Worm (Caenorhabditis elegans) whole organism, L4 larva: ENCODE data around the gene lir-2.
A peak's percentile ranks its signal among the peaks of the same experiment; 100 is the strongest.

ENCODE experiments used
- F26F4.8 ChIP-seq: fragments of 200-800 bp; sonication (Bioruptor generic); conservative IDR thresholded peaks from 2 replicates; pipeline ENCODE4 v1.3.6; 2022; ENCODE audit warnings: missing genetic modification characterization, missing compliant biosample characterization
- F44E2.7 ChIP-seq: fragments of 200-800 bp; sonication (Bioruptor generic); IDR thresholded peaks from 2 replicates; pipeline ENCODE4 v2.1.2; 2022; ENCODE audit warnings: missing genetic modification characterization, missing compliant biosample characterization
- F49E8.2 ChIP-seq: sonication (generic microtip); optimal IDR thresholded peaks from 2 replicates; lab custom pipeline; 2016; ENCODE audit warnings: missing compliant biosample characterization, mild to moderate bottlenecking, missing genetic modification characterization, borderline replicate concordance
- T20F7.1 ChIP-seq: fragments of 200-800 bp; sonication (Bioruptor generic); optimal IDR thresholded peaks from 2 replicates; lab custom pipeline; 2018; ENCODE audit warnings: mild to moderate bottlenecking, missing genetic modification characterization, missing compliant biosample characterization
- T26A8.4 ChIP-seq: fragments of 200-800 bp; sonication (Bioruptor generic); IDR thresholded peaks from 2 replicates; pipeline ENCODE4 v1.3.6; 2022; ENCODE audit warnings: missing genetic modification characterization, missing compliant biosample characterization
- Y5F2A.4 ChIP-seq: fragments of 200-800 bp; sonication (Bioruptor generic); optimal IDR thresholded peaks from 2 replicates; lab custom pipeline; 2018; ENCODE audit warnings: mild to moderate bottlenecking, missing genetic modification characterization, missing compliant biosample characterization
- Y75B8A.6 ChIP-seq: fragments of 200-800 bp; sonication (Bioruptor generic); IDR thresholded peaks from 2 replicates; pipeline ENCODE4 v1.3.6; 2022; ENCODE audit warnings: missing genetic modification reagents, missing genetic modification characterization, missing compliant biosample characterization
- ceh-28 ChIP-seq: fragments of 150-350 bp; optimal IDR thresholded peaks from 2 replicates; lab custom pipeline; 2014; ENCODE audit warnings: missing biosample characterization, missing genetic modification reagents, missing genetic modification characterization
- ces-1 ChIP-seq: fragments of 150-350 bp; sonication (generic microtip); optimal IDR thresholded peaks from 4 replicates; lab custom pipeline; 2014; ENCODE audit warnings: missing biosample characterization, missing genetic modification reagents, missing genetic modification characterization
- cey-2 ChIP-seq: sonication (generic microtip); optimal IDR thresholded peaks from 3 replicates; lab custom pipeline; 2017; ENCODE audit warnings: missing genetic modification characterization, mild to moderate bottlenecking, missing compliant biosample characterization, antibody characterized with exemption, borderline replicate concordance; ENCODE audit not compliant: insufficient read depth
- ctbp-1 ChIP-seq: fragments of 200-800 bp; sonication (Bioruptor generic); IDR thresholded peaks from 2 replicates; pipeline ENCODE4 v1.3.6; 2022; ENCODE audit warnings: missing genetic modification reagents, missing genetic modification characterization, missing compliant biosample characterization
- daf-16 ChIP-seq, 3 experiments: sonication (generic microtip); optimal IDR thresholded peaks; 2 replicates each; lab custom pipeline; 2016 to 2017; ENCODE audit warnings: missing genetic modification characterization in 3 of 3, missing genetic modification reagents in 3 of 3, mild to moderate bottlenecking in 2 of 3, missing compliant biosample characterization in 2 of 3, missing biosample characterization in 1 of 3, moderate library complexity in 1 of 3
- dmd-8 ChIP-seq: fragments of 200-800 bp; sonication (Bioruptor generic); IDR thresholded peaks from 2 replicates; pipeline ENCODE4 v1.3.6; 2022; ENCODE audit warnings: missing genetic modification characterization, missing compliant biosample characterization
- dpl-1 ChIP-seq: fragments of 150-350 bp; optimal IDR thresholded peaks from 2 replicates; lab custom pipeline; 2014; ENCODE audit warnings: missing biosample characterization, missing genetic modification reagents, missing genetic modification characterization
- duxl-1 ChIP-seq: sonication (generic microtip); optimal IDR thresholded peaks from 2 replicates; lab custom pipeline; 2016; ENCODE audit warnings: mild to moderate bottlenecking, missing genetic modification characterization, moderate library complexity, missing compliant biosample characterization; ENCODE audit not compliant: poor library complexity
- dve-1 ChIP-seq: sonication (generic microtip); optimal IDR thresholded peaks from 2 replicates; lab custom pipeline; 2017; ENCODE audit warnings: antibody characterized with exemption, mild to moderate bottlenecking, missing genetic modification characterization, missing compliant biosample characterization; ENCODE audit not compliant: insufficient read depth
- egl-43 ChIP-seq: fragments of 200-800 bp; sonication (Bioruptor generic); IDR thresholded peaks from 2 replicates; pipeline ENCODE4 v1.3.6; 2022; ENCODE audit warnings: missing genetic modification reagents, missing genetic modification characterization, missing compliant biosample characterization
- hlh-11 ChIP-seq: fragments of 200-800 bp; sonication (Bioruptor generic); optimal IDR thresholded peaks from 2 replicates; lab custom pipeline; 2018; ENCODE audit warnings: mild to moderate bottlenecking, missing genetic modification characterization, missing compliant biosample characterization
- hlh-30 ChIP-seq: sonication (generic microtip); optimal IDR thresholded peaks from 2 replicates; lab custom pipeline; 2017; ENCODE audit warnings: antibody characterized with exemption, mild to moderate bottlenecking, missing genetic modification characterization, missing compliant biosample characterization; ENCODE audit not compliant: insufficient read depth
- lin-1 ChIP-seq: fragments of 200-800 bp; sonication (Bioruptor generic); IDR thresholded peaks from 2 replicates; pipeline ENCODE4 v1.3.6; 2022; ENCODE audit warnings: missing genetic modification reagents, missing genetic modification characterization, missing compliant biosample characterization
- lin-39 ChIP-seq: fragments of 150-350 bp; optimal IDR thresholded peaks from 2 replicates; lab custom pipeline; 2014; ENCODE audit warnings: missing biosample characterization, missing genetic modification reagents, missing genetic modification characterization
- lsy-2 ChIP-seq, 2 experiments: fragments of 150-350 bp in 1 of 2; sonication (generic microtip) in 1 of 2; optimal IDR thresholded peaks; 2 replicates each; lab custom pipeline; 2014 to 2017; ENCODE audit warnings: missing biosample characterization in 2 of 2, missing genetic modification characterization in 2 of 2
- madf-5 ChIP-seq, 2 experiments: fragments of 200-800 bp; sonication (Bioruptor generic); IDR thresholded peaks; 2 replicates each; pipeline ENCODE4 v1.3.6; 2022; ENCODE audit warnings: missing compliant biosample characterization in 2 of 2, missing genetic modification characterization in 2 of 2
- mdl-1 ChIP-seq, 2 experiments: fragments of 150-350 bp in 1 of 2; sonication (generic microtip) in 1 of 2; optimal IDR thresholded peaks; 2 replicates each; lab custom pipeline; 2014 to 2017; ENCODE audit warnings: missing biosample characterization in 2 of 2, missing genetic modification characterization in 2 of 2
- mep-1 ChIP-seq: fragments of 150-350 bp; sonication (generic microtip); optimal IDR thresholded peaks from 3 replicates; lab custom pipeline; 2014; ENCODE audit warnings: missing biosample characterization, missing genetic modification characterization
- mes-2 ChIP-seq: sonication (generic microtip); optimal IDR thresholded peaks from 2 replicates; lab custom pipeline; 2016; ENCODE audit warnings: missing genotype, mild to moderate bottlenecking, missing genetic modification characterization, missing compliant biosample characterization; ENCODE audit not compliant: poor library complexity, severe bottlenecking
- mxl-2 ChIP-seq: fragments of 200-800 bp; sonication (Bioruptor generic); conservative IDR thresholded peaks from 2 replicates; pipeline ENCODE4 v1.3.6; 2022; ENCODE audit warnings: missing genetic modification reagents, missing genetic modification characterization, missing compliant biosample characterization
- mxl-3 ChIP-seq: fragments of 200-800 bp; sonication (Bioruptor generic); optimal IDR thresholded peaks from 2 replicates; lab custom pipeline; 2018; ENCODE audit warnings: mild to moderate bottlenecking, missing genetic modification characterization, missing compliant biosample characterization
- nhr-25 ChIP-seq: sonication (generic microtip); optimal IDR thresholded peaks from 2 replicates; lab custom pipeline; 2017; ENCODE audit warnings: missing genetic modification characterization, mild to moderate bottlenecking, missing compliant biosample characterization, antibody characterized with exemption, moderate library complexity, borderline replicate concordance; ENCODE audit not compliant: insufficient read depth
- nhr-42 ChIP-seq: fragments of 200-800 bp; sonication (Bioruptor generic); IDR thresholded peaks from 2 replicates; pipeline ENCODE4 v1.3.6; 2022; ENCODE audit warnings: missing genetic modification characterization, missing compliant biosample characterization
- nhr-48 ChIP-seq: sonication (generic microtip); optimal IDR thresholded peaks from 2 replicates; lab custom pipeline; 2016; ENCODE audit warnings: mild to moderate bottlenecking, missing genetic modification characterization, missing compliant biosample characterization
- nhr-6 ChIP-seq: fragments of 150-350 bp; optimal IDR thresholded peaks from 2 replicates; lab custom pipeline; 2014; ENCODE audit warnings: missing biosample characterization, missing genetic modification characterization
- nhr-76 ChIP-seq: fragments of 150-350 bp; optimal IDR thresholded peaks from 2 replicates; lab custom pipeline; 2014; ENCODE audit warnings: missing biosample characterization, missing genetic modification characterization
- pha-4 ChIP-seq, 2 experiments: fragments of 150-350 bp in 1 of 2; fragments of 200-800 bp in 1 of 2; sonication (Bioruptor generic) in 1 of 2; IDR thresholded peaks in 1 of 2; optimal IDR thresholded peaks in 1 of 2; 2 replicates each; pipeline versions ENCODE4 v1.3.6 to Lab custom; 2014 to 2022; ENCODE audit warnings: missing genetic modification characterization in 2 of 2, missing genetic modification reagents in 2 of 2, missing biosample characterization in 1 of 2, missing compliant biosample characterization in 1 of 2
- php-3 ChIP-seq: fragments of 200-800 bp; sonication (Bioruptor generic); IDR thresholded peaks from 2 replicates; pipeline ENCODE4 v1.3.6; 2022; ENCODE audit warnings: missing genetic modification reagents, missing genetic modification characterization, missing compliant biosample characterization
- rbr-2 ChIP-seq: sonication (generic microtip); optimal IDR thresholded peaks from 2 replicates; lab custom pipeline; 2016; ENCODE audit warnings: missing genotype, missing genetic modification characterization, missing compliant biosample characterization
- saeg-2 ChIP-seq: fragments of 200-800 bp; sonication (Bioruptor generic); IDR thresholded peaks from 2 replicates; pipeline ENCODE4 v1.3.6; 2022; ENCODE audit warnings: missing genetic modification reagents, missing genetic modification characterization, missing compliant biosample characterization
- set-16 ChIP-seq: fragments of 200-800 bp; sonication (Bioruptor generic); IDR thresholded peaks from 2 replicates; pipeline ENCODE4 v1.3.6; 2022; ENCODE audit warnings: missing genetic modification reagents, missing genetic modification characterization, missing compliant biosample characterization
- snpc-4 ChIP-seq: fragments of 150-350 bp; optimal IDR thresholded peaks from 2 replicates; lab custom pipeline; 2014; ENCODE audit warnings: missing biosample characterization, missing genetic modification characterization
- spr-1 ChIP-seq: sonication (generic microtip); optimal IDR thresholded peaks from 2 replicates; lab custom pipeline; 2016; ENCODE audit warnings: mild to moderate bottlenecking, missing genetic modification characterization, missing compliant biosample characterization
- spr-3 ChIP-seq: fragments of 200-800 bp; sonication (Bioruptor generic); optimal IDR thresholded peaks from 2 replicates; lab custom pipeline; 2018; ENCODE audit warnings: mild to moderate bottlenecking, missing genetic modification characterization, missing compliant biosample characterization
- tra-1 ChIP-seq: fragments of 200-800 bp; sonication (Bioruptor generic); IDR thresholded peaks from 2 replicates; pipeline ENCODE4 v1.3.6; 2022; ENCODE audit warnings: missing genetic modification reagents, missing genetic modification characterization, missing compliant biosample characterization
- unc-130 ChIP-seq: sonication (generic microtip); optimal IDR thresholded peaks from 2 replicates; lab custom pipeline; 2016; ENCODE audit warnings: missing genetic modification reagents, missing genetic modification characterization, missing compliant biosample characterization
- unc-39 ChIP-seq: sonication (generic microtip); optimal IDR thresholded peaks from 2 replicates; lab custom pipeline; 2017; ENCODE audit warnings: missing biosample characterization, missing genetic modification characterization
- unc-62 ChIP-seq, 3 experiments: fragments of 150-350 bp in 1 of 3; sonication (generic microtip); optimal IDR thresholded peaks in 2 of 3; peaks in 1 of 3; 1 replicate in 1 of 3; 2 replicates in 2 of 3; lab custom pipeline; 2014 to 2017; ENCODE audit warnings: missing biosample characterization in 3 of 3, missing genetic modification characterization in 3 of 3, missing genetic modification reagents in 3 of 3, missing genotype in 1 of 3
- zag-1 ChIP-seq: fragments of 150-350 bp; optimal IDR thresholded peaks from 2 replicates; lab custom pipeline; 2014; ENCODE audit warnings: missing biosample characterization, missing genetic modification characterization
- zip-11 ChIP-seq: fragments of 200-800 bp; sonication (Bioruptor generic); IDR thresholded peaks from 2 replicates; pipeline ENCODE4 v1.3.6; 2022; ENCODE audit warnings: missing genetic modification characterization, missing compliant biosample characterization
- zip-2 ChIP-seq: fragments of 150-350 bp; optimal IDR thresholded peaks from 2 replicates; lab custom pipeline; 2014; ENCODE audit warnings: missing biosample characterization, missing genetic modification characterization

lir-2 gene

DNA sequence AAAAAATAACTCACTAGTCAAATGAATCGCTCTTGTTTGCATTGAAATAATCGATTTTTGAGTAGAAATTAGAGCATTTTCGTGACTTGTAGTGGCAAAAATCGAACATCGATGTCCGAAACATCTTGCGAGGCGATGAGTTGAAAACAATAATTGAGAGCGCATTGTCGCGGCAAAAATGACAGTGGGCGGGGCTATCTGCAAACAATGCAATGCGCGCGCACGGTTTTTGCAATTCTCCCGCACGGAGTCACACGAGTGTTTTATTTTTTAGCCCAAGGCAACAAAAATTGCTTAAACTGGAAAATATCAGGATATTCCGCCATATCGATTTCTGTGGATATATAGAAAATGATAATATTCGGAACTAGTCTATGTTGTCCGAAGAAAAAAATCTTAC is 41.5 kb downstream of the lir-2 start, which contains the start of gene B0495.9 (continued):
- TF ChIP-seq set-16 (GFP tag; lab: Robert Waterston, UW), result no peak
- TF ChIP-seq hlh-30, result no peak
- TF ChIP-seq mdl-1 (tag; optimal IDR thresholded peaks at IDR 0.05; lab: Kevin White, UChicago), result no peak
- TF ChIP-seq nhr-42, result no peak
- TF ChIP-seq ctbp-1, result peak; percentile 51; the same call in 1 of the 2 replicates
- TF ChIP-seq zip-11, result no peak
- no peak for TF ChIP-seq F26F4.8 (GFP tag; lab: Robert Waterston, UW)
- TF ChIP-seq pha-4 (GFP tag; IDR thresholded peaks at IDR 0.05; lab: Robert Waterston, UW), result no peak
- TF ChIP-seq pha-4 (tag; optimal IDR thresholded peaks at IDR 0.05; lab: Kevin White, UChicago), result no peak
- no peak for TF ChIP-seq T20F7.1 (GFP tag; lab: Kevin White, UChicago)
- peak in 1 of 2 experiments; percentile 21 for TF ChIP-seq unc-62 (GFP tag; optimal IDR thresholded peaks at IDR 0.05 in 1 of 2; lab: Kevin White, UChicago)
- TF ChIP-seq unc-62 (tag; optimal IDR thresholded peaks at IDR 0.05; lab: Kevin White, UChicago), result no peak
- peak; percentile 43 for TF ChIP-seq dpl-1 (GFP tag; lab: Kevin White, UChicago)
- TF ChIP-seq ces-1, result no peak
- no peak for TF ChIP-seq daf-16 (GFP tag; optimal IDR thresholded peaks at IDR 0.05; lab: Kevin White, UChicago)
- no peak for TF ChIP-seq daf-16 (tag; optimal IDR thresholded peaks at IDR 0.05; lab: Kevin White, UChicago)
- TF ChIP-seq zag-1 (tag; lab: Kevin White, UChicago), result no peak
- peak; percentile 48 for TF ChIP-seq spr-1
- peak; percentile 92 for TF ChIP-seq mes-2 (tag; lab: Kevin White, UChicago)
- TF ChIP-seq dmd-8 (GFP tag; lab: Robert Waterston, UW), result no peak
- TF ChIP-seq php-3 (GFP tag; lab: Robert Waterston, UW), result 0 out of 2 replicates have a peak, but pooled peaks have one; percentile 15
- TF ChIP-seq unc-130, result peak; percentile 65
- TF ChIP-seq F44E2.7 (GFP tag; lab: Robert Waterston, UW), result no peak
- TF ChIP-seq duxl-1, result no peak
- no peak for TF ChIP-seq Y5F2A.4 (GFP tag; lab: Kevin White, UChicago)
- no peak for TF ChIP-seq F49E8.2 (tag; lab: Kevin White, UChicago)
- TF ChIP-seq nhr-76, result no peak
- TF ChIP-seq hlh-11 (tag; lab: Kevin White, UChicago), result peak; percentile 43
- no peak for TF ChIP-seq lin-1
- TF ChIP-seq nhr-48 (tag; lab: Kevin White, UChicago), result no peak
- no peak for TF ChIP-seq zip-2 (tag; lab: Kevin White, UChicago)
- TF ChIP-seq cey-2 (tag; lab: Kevin White, UChicago), result no peak
- peak; percentile 21 for TF ChIP-seq nhr-6 (tag; lab: Kevin White, UChicago)
- no peak for TF ChIP-seq unc-39
- TF ChIP-seq madf-5 (GFP tag; IDR thresholded peaks at IDR 0.05; lab: Robert Waterston, UW), result no peak
- no peak for TF ChIP-seq spr-3
- TF ChIP-seq snpc-4 (tag; lab: Kevin White, UChicago), result no peak
- TF ChIP-seq T26A8.4 (GFP tag; lab: Robert Waterston, UW), result peak; percentile 47; the same call in 1 of the 2 replicates
- TF ChIP-seq lsy-2 (tag; optimal IDR thresholded peaks at IDR 0.05; lab: Kevin White, UChicago), result peak in 1 of 2 experiments; percentile 52
- no peak for TF ChIP-seq lin-39 (tag; lab: Kevin White, UChicago)
- no peak for TF ChIP-seq nhr-25 (tag; lab: Kevin White, UChicago)
- no peak for TF ChIP-seq ceh-28 (tag; lab: Kevin White, UChicago)
- TF ChIP-seq dve-1 (tag; lab: Kevin White, UChicago), result no peak
- TF ChIP-seq rbr-2 (tag; lab: Kevin White, UChicago), result peak; percentile 37
- TF ChIP-seq mxl-2 (GFP tag; lab: Robert Waterston, UW), result no peak
- no peak for TF ChIP-seq saeg-2 (GFP tag; lab: Robert Waterston, UW)
- TF ChIP-seq egl-43 (GFP tag; lab: Robert Waterston, UW), result no peak
- TF ChIP-seq Y75B8A.6 (GFP tag; lab: Robert Waterston, UW), result no peak
- TF ChIP-seq tra-1, result 0 out of 2 replicates have a peak, but pooled peaks have one; percentile 19
- peak; percentile 49 for TF ChIP-seq mep-1 (tag; lab: Kevin White, UChicago)
- TF ChIP-seq mxl-3 (GFP tag; lab: Kevin White, UChicago), result peak; percentile 41
